Fruit fly (Drosophila melanogaster): ENCODE data around the gene CG1958.
A peak's percentile ranks its signal among the peaks of the same experiment; 100 is the strongest.

Gene CG1958

DNA sequence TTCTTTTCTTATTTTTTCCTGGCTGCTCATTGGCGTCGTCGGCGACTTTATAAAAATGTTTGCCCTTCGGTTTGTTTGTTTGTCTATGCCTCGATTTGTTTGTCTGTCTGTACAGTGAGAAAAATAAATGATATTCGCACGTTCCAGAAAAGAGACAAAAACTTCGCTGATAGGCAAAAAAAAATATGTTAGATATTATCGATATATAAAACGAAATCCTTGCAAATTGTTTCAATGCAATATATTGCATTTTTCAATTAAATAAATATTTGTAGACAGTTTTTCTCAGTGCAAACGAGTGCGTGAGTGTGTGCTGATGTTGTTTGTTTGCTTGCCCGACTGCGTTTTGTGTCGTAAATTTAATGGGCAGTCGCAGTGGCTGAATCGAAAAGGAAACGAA lies 10.3 kb downstream of the CG1958 start (continued):
- TF ChIP-seq tio (GFP tag; optimal IDR thresholded peaks at IDR 0.05) (peak; percentile 52), al (GFP tag; IDR thresholded peaks at IDR 0.05) (no peak), CG18764 (GFP tag; optimal IDR thresholded peaks at IDR 0.05) (peak; percentile 41), CG3838 (GFP tag; optimal IDR thresholded peaks at IDR 0.05) (peak; percentile 16), Chrac-16 (GFP tag; optimal IDR thresholded peaks at IDR 0.05) (peak; percentile 65), gt (GFP tag; IDR thresholded peaks at IDR 0.05) (0 out of 2 replicates have a peak, but pooled peaks have one; percentile 25), p53 (GFP tag; optimal IDR thresholded peaks at IDR 0.05) (peak; percentile 9), wek (GFP tag; optimal IDR thresholded peaks at IDR 0.05) (no peak), hb (GFP tag; IDR thresholded peaks at IDR 0.05; ENCODE audit: partially characterized antibody) (no peak), Xrp1 (GFP tag; IDR thresholded peaks at IDR 0.05) (peak; percentile 80), cad (GFP tag; optimal IDR thresholded peaks at IDR 0.05) (no peak), sens (GFP tag) (peak; percentile 95), Meics (GFP tag; optimal IDR thresholded peaks at IDR 0.05) (peak; percentile 47), CG13296 (GFP tag; optimal IDR thresholded peaks at IDR 0.05) (peak; percentile 21), ranshi (GFP tag; IDR thresholded peaks at IDR 0.05) (peak; percentile 39; the same call in 1 of the 2 replicates), CG18619 (GFP tag; optimal IDR thresholded peaks at IDR 0.05) (peak; percentile 44), Bteb2 (GFP tag; optimal IDR thresholded peaks at IDR 0.05) (peak; percentile 19), aop (GFP tag; IDR thresholded peaks at IDR 0.05) (no peak), CG9727 (GFP tag; optimal IDR thresholded peaks at IDR 0.05) (peak; percentile 89), CG3726 (GFP tag; IDR thresholded peaks at IDR 0.05) (0 out of 3 replicates have a peak, but pooled peaks have one; percentile 34), CG4424 (GFP tag; optimal IDR thresholded peaks at IDR 0.05) (peak; percentile 69), tap (tag; optimal IDR thresholded peaks at IDR 0.05) (peak; percentile 28), bsh (GFP tag; optimal IDR thresholded peaks at IDR 0.05) (peak in 1 of 2 experiments; percentile 75), Lim3 (GFP tag; IDR thresholded peaks at IDR 0.05) (no peak), nerfin-2 (GFP tag; IDR thresholded peaks at IDR 0.05; ENCODE audit: partially characterized antibody) (no peak), danr (GFP tag; IDR thresholded peaks at IDR 0.05) (no peak), CG2875 (GFP tag; optimal IDR thresholded peaks at IDR 0.05) (peak; percentile 48), Nf-YC (tag; optimal IDR thresholded peaks at IDR 0.05) (no peak), CG1832 (GFP tag; optimal IDR thresholded peaks at IDR 0.05) (no peak), CG8281 (tag; optimal IDR thresholded peaks at IDR 0.05) (no peak), tna (GFP tag; IDR thresholded peaks at IDR 0.05; ENCODE audit: partially characterized antibody) (no peak), CG16779 (GFP tag; IDR thresholded peaks at IDR 0.05) (no peak), Sox100B (GFP tag; optimal IDR thresholded peaks at IDR 0.05) (peak; percentile 43), sob (GFP tag; IDR thresholded peaks at IDR 0.05) (peak; percentile 22; the same call in 1 of the 2 replicates), fd96Cb (tag; optimal IDR thresholded peaks at IDR 0.05) (peak; percentile 70), CG12744 (GFP tag; optimal IDR thresholded peaks at IDR 0.05) (peak; percentile 22), fru (optimal IDR thresholded peaks at IDR 0.05) (no peak), NfI (GFP tag; optimal IDR thresholded peaks at IDR 0.05) (no peak), pita (GFP tag; optimal IDR thresholded peaks at IDR 0.05) (no peak), CG16815 (GFP tag; optimal IDR thresholded peaks at IDR 0.05) (peak; percentile 68), Six4 (GFP tag; optimal IDR thresholded peaks at IDR 0.05) (peak; percentile 41), CG17612 (GFP tag; IDR thresholded peaks at IDR 0.05) (no peak), Doc2 (GFP tag; IDR thresholded peaks at IDR 0.05) (no peak), cato (GFP tag; optimal IDR thresholded peaks at IDR 0.05; ENCODE audit: borderline replicate concordance) (peak; percentile 30), exex (tag; optimal IDR thresholded peaks at IDR 0.05) (no peak), Hmr (GFP tag; optimal IDR thresholded peaks at IDR 0.05) (peak; percentile 60), D (optimal IDR thresholded peaks at IDR 0.05) (no peak), D (GFP tag; optimal IDR thresholded peaks at IDR 0.05) (peak; percentile 77), Hr78 (GFP tag; optimal IDR thresholded peaks at IDR 0.05) (no peak), Fer1 (GFP tag; optimal IDR thresholded peaks at IDR 0.05) (peak; percentile 52), CG5180 (GFP tag; optimal IDR thresholded peaks at IDR 0.05) (peak; percentile 31)

Data from whole organism, embryonic.